Worm (Caenorhabditis elegans): ENCODE measurements around the gene ins-14.

ins-14 gene

DNA sequence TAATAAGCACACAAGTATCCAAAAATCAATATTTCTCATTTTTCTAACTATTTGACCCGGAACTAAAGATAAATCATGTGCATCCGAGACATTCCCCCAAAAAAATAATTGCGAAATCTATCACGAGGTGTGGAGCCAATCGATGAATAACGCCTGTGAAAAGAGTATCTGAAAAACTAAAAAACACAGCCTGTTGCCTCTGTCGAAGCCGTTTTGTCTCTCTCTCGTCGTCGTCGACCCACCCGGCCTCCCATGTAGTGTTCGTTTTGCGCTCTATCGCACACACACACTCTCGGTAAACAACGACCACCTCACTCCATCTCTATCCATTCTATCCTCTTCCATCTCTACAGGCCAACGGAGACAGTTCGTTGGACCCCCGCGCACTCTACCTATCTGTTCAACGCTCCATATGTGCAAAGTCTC is 37.1 kb upstream of the ins-14 start:
- no peak for TF ChIP-seq snpc-1.3 (tag; optimal IDR thresholded peaks at IDR 0.05; ENCODE audit: insufficient read depth)
- no peak for TF ChIP-seq dpff-1 (tag; optimal IDR thresholded peaks at IDR 0.05)
- TF ChIP-seq B0035.1 (tag; optimal IDR thresholded peaks at IDR 0.05): no peak
- TF ChIP-seq sptf-2 (GFP tag; optimal IDR thresholded peaks at IDR 0.05): no peak
- TF ChIP-seq F39B2.1 (GFP tag; IDR thresholded peaks at IDR 0.05): no peak
- TF ChIP-seq nfyb-1 (GFP tag; IDR thresholded peaks at IDR 0.05): peak; percentile 82
- no peak for TF ChIP-seq lir-1 (GFP tag; conservative IDR thresholded peaks at IDR 0.05)
- no peak for TF ChIP-seq bed-2 (GFP tag; IDR thresholded peaks at IDR 0.05)
- no peak for TF ChIP-seq xnd-1 (tag; optimal IDR thresholded peaks at IDR 0.05)
- TF ChIP-seq F37B4.10 (GFP tag; IDR thresholded peaks at IDR 0.05): no peak
- peak in 1 of 3 experiments; percentile 41 for TF ChIP-seq lin-35 (GFP tag; optimal IDR thresholded peaks at IDR 0.05)
- no peak for TF ChIP-seq dpl-1 (GFP tag; optimal IDR thresholded peaks at IDR 0.05)
- no peak for TF ChIP-seq aptf-3 (GFP tag; IDR thresholded peaks at IDR 0.05)
- no peak for TF ChIP-seq unc-130 (GFP tag; optimal IDR thresholded peaks at IDR 0.05)
- TF ChIP-seq ama-1 (optimal IDR thresholded peaks at IDR 0.05): no peak
- TF ChIP-seq ama-1 (GFP tag; optimal IDR thresholded peaks at IDR 0.05): no peak
- no peak for TF ChIP-seq hrde-1 (tag; optimal IDR thresholded peaks at IDR 0.05; ENCODE audit: borderline replicate concordance)
- no peak for TF ChIP-seq pha-4 (tag; optimal IDR thresholded peaks at IDR 0.05)
- TF ChIP-seq ceh-79 (tag; optimal IDR thresholded peaks at IDR 0.05): no peak
- TF ChIP-seq ztf-6 (GFP tag; IDR thresholded peaks at IDR 0.05): no peak
- TF ChIP-seq hmg-1.2 (GFP tag; IDR thresholded peaks at IDR 0.05): peak; percentile 45
- TF ChIP-seq lsl-1 (GFP tag; optimal IDR thresholded peaks at IDR 0.05): no peak
- TF ChIP-seq hlh-12 (tag; optimal IDR thresholded peaks at IDR 0.05): no peak
- no peak for TF ChIP-seq mes-4 (tag; optimal IDR thresholded peaks at IDR 0.05)
- TF ChIP-seq F49E8.2 (tag; optimal IDR thresholded peaks at IDR 0.05; ENCODE audit: insufficient read depth): no peak
- TF ChIP-seq hlh-26 (GFP tag; conservative IDR thresholded peaks at IDR 0.05): no peak
- TF ChIP-seq ccch-3 (GFP tag; optimal IDR thresholded peaks at IDR 0.05): no peak
- no peak for TF ChIP-seq madf-3 (GFP tag; IDR thresholded peaks at IDR 0.05)
- no peak for TF ChIP-seq F22D6.2 (tag; optimal IDR thresholded peaks at IDR 0.05)
- no peak; the same call in 1 of the 2 replicates for TF ChIP-seq K11D2.4 (GFP tag; IDR thresholded peaks at IDR 0.05)
- TF ChIP-seq egl-44 (GFP tag; IDR thresholded peaks at IDR 0.05): no peak
- TF ChIP-seq snpc-1.1 (tag; optimal IDR thresholded peaks at IDR 0.05; ENCODE audit: insufficient read depth): no peak
- TF ChIP-seq lin-26 (GFP tag; IDR thresholded peaks at IDR 0.05): 0 out of 2 replicates have a peak, but pooled peaks have one; percentile 44
- peak; percentile 52 for TF ChIP-seq somi-1 (GFP tag; optimal IDR thresholded peaks at IDR 0.05)
- peak; percentile 70 for TF ChIP-seq mcd-1 (GFP tag; IDR thresholded peaks at IDR 0.05)
- TF ChIP-seq tlf-1 (GFP tag; optimal IDR thresholded peaks at IDR 0.05): peak; percentile 42
- no peak for TF ChIP-seq mel-28 (tag; optimal IDR thresholded peaks at IDR 0.05; ENCODE audit: borderline replicate concordance)
- TF ChIP-seq C06A6.2 (GFP tag; conservative IDR thresholded peaks at IDR 0.05): no peak
- TF ChIP-seq nhr-80 (tag; optimal IDR thresholded peaks at IDR 0.05): peak; percentile 58
- TF ChIP-seq ceh-40 (GFP tag; IDR thresholded peaks at IDR 0.05): no peak
- no peak for TF ChIP-seq hmg-20 (GFP tag; IDR thresholded peaks at IDR 0.05)
- no peak for TF ChIP-seq atf-7 (tag; optimal IDR thresholded peaks at IDR 0.05)
- TF ChIP-seq F23B12.7 (tag; optimal IDR thresholded peaks at IDR 0.05; ENCODE audit: insufficient read depth): no peak
- TF ChIP-seq rpc-1 (optimal IDR thresholded peaks at IDR 0.05): no peak
- TF ChIP-seq rpc-1 (tag; optimal IDR thresholded peaks at IDR 0.05): no peak
- TF ChIP-seq fkh-3 (tag; optimal IDR thresholded peaks at IDR 0.05): no peak
- TF ChIP-seq madf-6 (GFP tag; IDR thresholded peaks at IDR 0.05): no peak
- TF ChIP-seq egrh-3 (GFP tag; IDR thresholded peaks at IDR 0.05): no peak
- no peak for TF ChIP-seq efl-1 (GFP tag; optimal IDR thresholded peaks at IDR 0.05)
- TF ChIP-seq nfya-1 (tag; optimal IDR thresholded peaks at IDR 0.05; ENCODE audit: borderline replicate concordance, insufficient read depth): no peak
